Fruit fly (Drosophila melanogaster): Measurements from ENCODE around the gene HDAC1.

Gene HDAC1

DNA sequence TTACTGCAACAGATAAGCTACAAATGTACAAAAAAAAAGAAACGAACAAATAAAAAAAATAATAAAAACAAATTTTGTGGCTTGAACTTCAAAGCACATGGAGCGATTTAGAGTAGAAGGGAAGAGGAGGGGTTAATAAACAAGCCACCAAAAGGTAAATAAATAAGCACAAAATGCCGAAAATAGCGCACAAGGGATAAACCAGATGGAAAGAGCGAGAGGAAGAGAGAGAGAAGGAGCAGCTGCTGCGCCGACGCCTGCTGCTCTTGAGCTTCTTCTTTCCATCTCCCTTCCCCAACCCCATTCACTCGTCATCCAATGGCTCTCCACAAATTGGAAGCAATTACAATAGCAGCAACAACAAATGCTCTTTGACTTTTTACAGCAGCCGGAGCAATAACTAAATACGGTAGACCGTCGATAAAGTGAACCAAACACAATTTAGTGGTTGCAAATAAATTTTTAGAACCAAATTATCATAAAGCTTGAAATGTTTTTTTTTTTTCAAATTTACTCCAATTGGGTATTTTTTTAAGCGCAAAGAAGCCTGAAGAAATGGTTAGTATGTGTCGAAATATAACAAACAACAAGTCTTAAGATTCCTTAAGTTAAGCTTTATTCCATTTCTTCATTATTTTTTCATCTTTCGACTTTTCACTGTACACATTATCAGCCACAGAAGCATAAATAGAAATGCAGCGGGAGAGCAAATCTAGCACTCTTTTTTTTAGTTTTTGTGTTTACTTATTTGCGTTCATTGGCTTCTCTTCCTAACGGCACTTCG lies 2.0 kb upstream of the HDAC1 start:
- TF ChIP-seq usp (GFP tag; optimal IDR thresholded peaks at IDR 0.05) (no peak), woc (GFP tag; optimal IDR thresholded peaks at IDR 0.05) (peak; percentile 60), HLH106 (tag; optimal IDR thresholded peaks at IDR 0.05) (peak; percentile 31), psq (GFP tag; optimal IDR thresholded peaks at IDR 0.05) (peak; percentile 81), fru (GFP tag; optimal IDR thresholded peaks at IDR 0.05) (peak; percentile 63), sage (GFP tag; optimal IDR thresholded peaks at IDR 0.05) (no peak), dl (GFP tag; optimal IDR thresholded peaks at IDR 0.05; ENCODE audit: insufficient read depth in 1 of 2, partially characterized antibody in 2 of 2) (peak in 1 of 2 experiments; percentile 5), sv (GFP tag; optimal IDR thresholded peaks at IDR 0.05) (peak; percentile 86), Sp1 (GFP tag; optimal IDR thresholded peaks at IDR 0.05) (peak; percentile 44), ey (GFP tag; optimal IDR thresholded peaks at IDR 0.05) (peak; percentile 74), OdsH (GFP tag; optimal IDR thresholded peaks at IDR 0.05) (peak; percentile 42), CrebA (GFP tag; optimal IDR thresholded peaks at IDR 0.05; ENCODE audit: borderline replicate concordance) (no peak), dmrt93B (GFP tag; optimal IDR thresholded peaks at IDR 0.05) (no peak), Vsx2 (GFP tag; optimal IDR thresholded peaks at IDR 0.05; ENCODE audit: partially characterized antibody) (peak; percentile 61), brk (GFP tag; optimal IDR thresholded peaks at IDR 0.05) (no peak), h (GFP tag; optimal IDR thresholded peaks at IDR 0.05) (peak; percentile 73), Hnf4 (GFP tag; optimal IDR thresholded peaks at IDR 0.05) (peak; percentile 20), Hr78 (GFP tag; optimal IDR thresholded peaks at IDR 0.05) (no peak), N (GFP tag; optimal IDR thresholded peaks at IDR 0.05) (no peak), Dif (GFP tag; optimal IDR thresholded peaks at IDR 0.05; ENCODE audit: partially characterized antibody) (peak; percentile 50), rgr (GFP tag; optimal IDR thresholded peaks at IDR 0.05) (peak; percentile 40), foxo (GFP tag; optimal IDR thresholded peaks at IDR 0.05) (peak in 1 of 2 experiments; percentile 65), br (GFP tag; optimal IDR thresholded peaks at IDR 0.05) (peak; percentile 1)

DNA sequence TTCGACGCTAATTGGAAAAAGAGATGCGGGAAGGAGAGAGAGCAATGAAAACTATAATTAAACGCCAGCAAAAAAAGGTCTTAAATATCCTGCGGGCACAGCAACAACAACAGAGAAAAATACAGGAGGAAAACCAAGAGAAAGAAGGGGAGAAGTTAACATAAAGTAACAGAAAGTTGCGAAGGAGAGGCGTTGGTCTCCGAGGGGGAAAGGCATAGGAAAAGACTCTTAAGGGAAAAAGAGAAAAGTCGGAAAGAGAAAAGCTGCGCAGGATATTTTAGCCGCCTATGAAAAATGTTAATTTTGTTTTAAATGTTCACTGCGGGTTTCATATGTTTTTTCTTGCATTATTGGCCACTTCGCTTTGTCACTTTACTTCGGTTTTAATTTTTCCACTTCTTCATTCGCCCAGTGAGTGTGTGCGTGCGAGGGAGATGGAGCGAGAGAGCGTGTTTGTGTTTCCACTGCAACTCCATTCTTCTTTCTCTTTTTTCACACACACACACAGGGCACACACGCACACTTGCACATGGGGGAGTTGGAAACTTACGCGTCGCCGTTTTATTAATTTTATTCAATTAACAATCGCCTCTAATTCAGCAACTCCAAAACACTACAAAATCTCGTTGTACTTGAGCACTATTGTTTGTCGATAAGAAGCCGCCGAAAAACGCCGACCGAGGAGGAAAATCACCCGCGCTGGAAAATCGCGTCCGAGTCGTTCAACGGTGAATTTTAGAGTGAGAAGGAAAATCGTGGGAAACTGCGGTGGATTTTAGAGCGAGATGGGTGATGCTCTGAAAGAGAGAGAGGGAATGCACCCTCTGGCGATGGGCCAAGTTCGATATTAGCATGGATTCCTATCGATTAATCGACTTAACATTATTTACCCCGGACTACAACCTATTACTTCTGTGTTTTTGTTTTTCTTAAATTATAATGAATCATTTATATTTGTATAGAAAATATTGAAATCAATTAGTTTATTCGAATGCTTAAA lies 847 bp upstream of the HDAC1 start, which contains the start of gene Src64B:
Gene Src64B (minus strand): TSS at position 810 of the 1,000 bp plus-strand sequence.
- TF ChIP-seq HLH106 (tag; optimal IDR thresholded peaks at IDR 0.05): peak; percentile 15
- TF ChIP-seq sv (GFP tag; optimal IDR thresholded peaks at IDR 0.05): peak; percentile 27
- TF ChIP-seq Hr83 (GFP tag; optimal IDR thresholded peaks at IDR 0.05; ENCODE audit: poor library complexity, severe bottlenecking): no peak
- peak; percentile 43 for TF ChIP-seq rgr (GFP tag; optimal IDR thresholded peaks at IDR 0.05)
- no peak for TF ChIP-seq dsf (GFP tag; optimal IDR thresholded peaks at IDR 0.05; ENCODE audit: borderline replicate concordance)
- no peak for TF ChIP-seq Jra (GFP tag; optimal IDR thresholded peaks at IDR 0.05)
- TF ChIP-seq brk (GFP tag; optimal IDR thresholded peaks at IDR 0.05): peak; percentile 50
- TF ChIP-seq psq (GFP tag; optimal IDR thresholded peaks at IDR 0.05): peak; percentile 95
- peak; percentile 26 for TF ChIP-seq Dfd (GFP tag; optimal IDR thresholded peaks at IDR 0.05)
- TF ChIP-seq woc (GFP tag; optimal IDR thresholded peaks at IDR 0.05): peak; percentile 14
- TF ChIP-seq br (GFP tag; optimal IDR thresholded peaks at IDR 0.05): peak; percentile 36
- peak in 1 of 2 experiments; percentile 4 for TF ChIP-seq foxo (GFP tag; optimal IDR thresholded peaks at IDR 0.05)
- peak; percentile 75 for TF ChIP-seq fru (GFP tag; optimal IDR thresholded peaks at IDR 0.05)
- peak; percentile 16 for TF ChIP-seq h (GFP tag; optimal IDR thresholded peaks at IDR 0.05)
- TF ChIP-seq Rel (GFP tag; optimal IDR thresholded peaks at IDR 0.05): no peak
- TF ChIP-seq Rel (tag; optimal IDR thresholded peaks at IDR 0.05): peak; percentile 97
- no peak for TF ChIP-seq CG9705 (GFP tag; optimal IDR thresholded peaks at IDR 0.05)
- peak; percentile 37 for TF ChIP-seq Sp1 (GFP tag; optimal IDR thresholded peaks at IDR 0.05)
- peak; percentile 8 for TF ChIP-seq N (GFP tag; optimal IDR thresholded peaks at IDR 0.05)
- TF ChIP-seq Abd-B (GFP tag; optimal IDR thresholded peaks at IDR 0.05): no peak
- TF ChIP-seq dl (GFP tag; optimal IDR thresholded peaks at IDR 0.05; ENCODE audit: insufficient read depth in 1 of 2, partially characterized antibody in 2 of 2): no peak

DNA sequence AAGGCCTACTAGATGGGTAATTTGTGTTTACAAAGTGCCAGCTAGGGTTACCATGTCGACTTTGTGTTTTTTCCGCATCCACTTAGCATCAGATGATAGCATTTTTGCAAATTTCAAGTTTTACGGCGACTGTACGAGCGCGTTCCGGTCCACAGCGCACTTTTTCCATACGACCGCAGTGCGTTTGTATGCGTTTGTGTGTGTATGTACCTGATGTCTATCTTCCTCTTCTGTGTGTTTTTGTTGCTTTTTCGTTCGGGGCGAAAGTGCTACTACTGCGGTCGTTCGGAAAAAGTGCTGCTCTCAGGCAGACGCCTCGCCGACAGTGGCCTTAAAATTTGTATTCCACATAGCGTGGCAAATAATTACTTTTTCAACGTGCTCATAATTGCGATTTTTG lies 478 bp downstream of the HDAC1 start:
- no peak for TF ChIP-seq N (GFP tag; optimal IDR thresholded peaks at IDR 0.05)
- TF ChIP-seq lola (GFP tag; optimal IDR thresholded peaks at IDR 0.05): no peak
- no peak for TF ChIP-seq woc (GFP tag; optimal IDR thresholded peaks at IDR 0.05)
- TF ChIP-seq Abd-B (GFP tag; optimal IDR thresholded peaks at IDR 0.05): no peak
- TF ChIP-seq pan (optimal IDR thresholded peaks at IDR 0.05): no peak
- TF ChIP-seq Mio (GFP tag; optimal IDR thresholded peaks at IDR 0.05): no peak
- peak; percentile 43 for TF ChIP-seq Dif (GFP tag; optimal IDR thresholded peaks at IDR 0.05; ENCODE audit: partially characterized antibody)
- no peak for TF ChIP-seq Rel (GFP tag; optimal IDR thresholded peaks at IDR 0.05)
- TF ChIP-seq Rel (tag; optimal IDR thresholded peaks at IDR 0.05): peak; percentile 9

Measured in whole organism, wandering third instar larva.